Worm (Caenorhabditis elegans) whole organism, L2 larva: ENCODE measurements around the gene F22E5.1.
"Not testable (repeated sequence)": the region's sequence is repeated elsewhere in the genome, so short reads cannot be mapped to it uniquely, and the experiment has no call there.

Experiments used
- C34F6.9 ChIP-seq: fragments of 150-350 bp; optimal IDR thresholded peaks from 2 replicates; lab custom pipeline; 2014; ENCODE audit warnings: missing biosample characterization, missing genetic modification characterization
- F13H6.1 ChIP-seq: sonication (generic microtip); optimal IDR thresholded peaks from 2 replicates; lab custom pipeline; 2016; ENCODE audit warnings: missing genetic modification characterization, missing compliant biosample characterization
- R02D3.7 ChIP-seq: fragments of 150-350 bp; optimal IDR thresholded peaks from 2 replicates; lab custom pipeline; 2014; ENCODE audit warnings: missing biosample characterization, missing genetic modification characterization
- ZK546.5 ChIP-seq: sonication (generic microtip); optimal IDR thresholded peaks from 2 replicates; lab custom pipeline; 2017; ENCODE audit warnings: missing biosample characterization, missing genetic modification characterization
- alr-1 ChIP-seq: fragments of 150-350 bp; optimal IDR thresholded peaks from 2 replicates; lab custom pipeline; 2014; ENCODE audit warnings: missing biosample characterization, missing genetic modification characterization
- aly-2 ChIP-seq: fragments of 150-350 bp; optimal IDR thresholded peaks from 2 replicates; lab custom pipeline; 2014; ENCODE audit warnings: missing biosample characterization, missing genetic modification characterization
- ama-1 ChIP-seq: fragments of 150-350 bp; optimal IDR thresholded peaks from 2 replicates; lab custom pipeline; 2018; ENCODE audit warnings: inconsistent platforms
- ceh-16 ChIP-seq: fragments of 150-350 bp; optimal IDR thresholded peaks from 2 replicates; lab custom pipeline; 2014; ENCODE audit warnings: missing biosample characterization, missing genetic modification characterization
- ceh-82 ChIP-seq: fragments of 150-350 bp; optimal IDR thresholded peaks from 2 replicates; lab custom pipeline; 2014; ENCODE audit warnings: missing biosample characterization, missing genetic modification characterization
- crh-2 ChIP-seq: sonication (generic microtip); optimal IDR thresholded peaks from 2 replicates; lab custom pipeline; 2017; ENCODE audit warnings: missing biosample characterization, missing genetic modification characterization
- egl-27 ChIP-seq: sonication (generic microtip); optimal IDR thresholded peaks from 3 replicates; lab custom pipeline; 2017; ENCODE audit warnings: missing biosample characterization, missing genetic modification reagents, missing genetic modification characterization
- elt-3 ChIP-seq: sonication (generic microtip); optimal IDR thresholded peaks from 2 replicates; lab custom pipeline; 2017; ENCODE audit warnings: missing biosample characterization, missing genetic modification characterization
- fos-1 ChIP-seq: fragments of 150-350 bp; optimal IDR thresholded peaks from 2 replicates; lab custom pipeline; 2014; ENCODE audit warnings: missing biosample characterization, missing genetic modification characterization
- gmeb-1 ChIP-seq: fragments of 150-350 bp; optimal IDR thresholded peaks from 2 replicates; lab custom pipeline; 2014; ENCODE audit warnings: missing biosample characterization, missing genetic modification characterization
- lin-11 ChIP-seq: fragments of 150-350 bp; sonication (generic microtip); optimal IDR thresholded peaks from 2 replicates; lab custom pipeline; 2014; ENCODE audit warnings: missing biosample characterization, missing genetic modification characterization, inconsistent platforms, mixed read lengths
- lin-13 ChIP-seq: fragments of 150-350 bp; optimal IDR thresholded peaks from 2 replicates; lab custom pipeline; 2014; ENCODE audit warnings: missing biosample characterization, missing genetic modification reagents, missing genetic modification characterization
- lin-39 ChIP-seq: fragments of 150-350 bp; optimal IDR thresholded peaks from 2 replicates; lab custom pipeline; 2014; ENCODE audit warnings: missing biosample characterization, missing genetic modification reagents, missing genetic modification characterization
- mab-5 ChIP-seq: fragments of 150-350 bp; optimal IDR thresholded peaks from 2 replicates; lab custom pipeline; 2014; ENCODE audit warnings: missing biosample characterization, missing genetic modification characterization
- mdl-1 ChIP-seq, 2 experiments: fragments of 150-350 bp in 1 of 2; sonication (generic microtip) in 1 of 2; optimal IDR thresholded peaks; 2 replicates each; lab custom pipeline; 2017; ENCODE audit warnings: missing biosample characterization in 2 of 2, missing genetic modification characterization in 2 of 2
- nhr-10 ChIP-seq: sonication (generic microtip); optimal IDR thresholded peaks from 2 replicates; lab custom pipeline; 2017; ENCODE audit warnings: missing biosample characterization, missing genetic modification characterization
- nhr-11 ChIP-seq: fragments of 150-350 bp; optimal IDR thresholded peaks from 2 replicates; lab custom pipeline; 2014; ENCODE audit warnings: missing biosample characterization, missing genetic modification characterization
- nhr-21 ChIP-seq: fragments of 150-350 bp; optimal IDR thresholded peaks from 2 replicates; lab custom pipeline; 2014; ENCODE audit warnings: missing biosample characterization, missing genetic modification characterization
- nhr-23 ChIP-seq: fragments of 150-350 bp; optimal IDR thresholded peaks from 2 replicates; lab custom pipeline; 2014; ENCODE audit warnings: missing biosample characterization, missing genetic modification reagents, missing genetic modification characterization
- nhr-25 ChIP-seq: fragments of 150-350 bp; sonication (generic microtip); optimal IDR thresholded peaks from 3 replicates; lab custom pipeline; 2014; ENCODE audit warnings: missing biosample characterization, missing genetic modification characterization
- nhr-6 ChIP-seq: fragments of 150-350 bp; optimal IDR thresholded peaks from 2 replicates; lab custom pipeline; 2014; ENCODE audit warnings: missing biosample characterization, missing genetic modification characterization
- nhr-77 ChIP-seq: fragments of 150-350 bp; optimal IDR thresholded peaks from 2 replicates; lab custom pipeline; 2014; ENCODE audit warnings: missing biosample characterization, missing genetic modification characterization
- peb-1 ChIP-seq: fragments of 150-350 bp; optimal IDR thresholded peaks from 2 replicates; lab custom pipeline; 2014; ENCODE audit warnings: missing biosample characterization, missing genetic modification characterization
- skn-1 ChIP-seq: sonication (generic microtip); optimal IDR thresholded peaks from 2 replicates; lab custom pipeline; 2017; ENCODE audit warnings: missing biosample characterization, missing genetic modification characterization
- sma-9 ChIP-seq, 2 experiments: fragments of 150-350 bp in 1 of 2; sonication (generic microtip) in 1 of 2; optimal IDR thresholded peaks; 2 replicates each; lab custom pipeline; 2014 to 2016; ENCODE audit warnings: missing genetic modification characterization in 2 of 2, mild to moderate bottlenecking in 1 of 2, missing biosample characterization in 1 of 2, missing compliant biosample characterization in 1 of 2, missing genetic modification reagents in 1 of 2, moderate library complexity in 1 of 2
- unc-55 ChIP-seq: fragments of 150-350 bp; sonication (generic microtip); optimal IDR thresholded peaks from 3 replicates; lab custom pipeline; 2014; ENCODE audit warnings: missing biosample characterization, missing genetic modification reagents, missing genetic modification characterization
- unc-62 ChIP-seq: fragments of 150-350 bp; optimal IDR thresholded peaks from 2 replicates; lab custom pipeline; 2014; ENCODE audit warnings: missing biosample characterization, missing genetic modification reagents, missing genetic modification characterization
- zag-1 ChIP-seq: fragments of 150-350 bp; optimal IDR thresholded peaks from 2 replicates; lab custom pipeline; 2014; ENCODE audit warnings: missing biosample characterization, missing genetic modification characterization
- ztf-1 ChIP-seq: fragments of 200-800 bp; sonication (Bioruptor generic); conservative IDR thresholded peaks from 2 replicates; pipeline ENCODE4 v1.3.6; 2022; ENCODE audit warnings: missing genetic modification characterization, missing compliant biosample characterization
- ztf-4 ChIP-seq: fragments of 150-350 bp; optimal IDR thresholded peaks from 2 replicates; lab custom pipeline; 2014; ENCODE audit warnings: missing biosample characterization, missing genetic modification characterization

Gene F22E5.1

ce11 chrII:2656606-2657005 is 17.0 kb upstream of the F22E5.1 start, which contains the start of gene sri-47:
Gene sri-47, plus strand, starts transcription at chrII:2656906.
- TF ChIP-seq gmeb-1 (tag; lab: Kevin White, UChicago), result no peak
- no peak for TF ChIP-seq R02D3.7 (tag; lab: Kevin White, UChicago)
- TF ChIP-seq alr-1, result no peak
- no peak for TF ChIP-seq ceh-16 (tag; lab: Kevin White, UChicago)
- no peak for TF ChIP-seq fos-1 (tag; lab: Kevin White, UChicago)
- no peak for TF ChIP-seq lin-11 (tag; lab: Kevin White, UChicago)
- TF ChIP-seq nhr-21 (tag; lab: Kevin White, UChicago), result no peak
- TF ChIP-seq aly-2 (tag; lab: Kevin White, UChicago), result no peak
- TF ChIP-seq ama-1 (lab: Kevin White, UChicago), result no peak
- TF ChIP-seq nhr-11 (tag; lab: Kevin White, UChicago), result no peak
- no peak for TF ChIP-seq peb-1
- no peak for TF ChIP-seq unc-55 (GFP tag; lab: Kevin White, UChicago)

DNA sequence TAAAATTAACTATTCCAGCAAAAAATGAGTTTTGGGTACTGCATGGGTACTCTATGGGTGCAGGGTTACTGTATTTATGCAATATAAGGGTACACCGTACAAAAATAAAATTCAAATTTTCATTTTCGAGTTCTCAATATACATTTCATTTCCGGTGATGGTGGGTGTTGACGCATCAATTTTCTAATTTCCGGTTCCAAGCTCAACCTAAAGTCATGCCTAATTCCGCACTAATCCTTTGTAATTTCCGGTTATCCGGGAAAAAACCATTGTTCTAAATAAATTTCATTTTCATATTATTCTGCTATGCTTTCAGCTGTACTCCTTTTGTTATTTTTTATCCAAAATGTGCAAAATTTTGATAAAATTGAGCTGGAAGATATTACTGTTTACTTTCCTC is 14.2 kb upstream of the F22E5.1 start, which contains the start of gene gcy-21:
Gene gcy-21 (plus strand): TSS at position 301 of the 400 bp plus-strand sequence.
- TF ChIP-seq nhr-10 (tag; lab: Kevin White, UChicago), result no peak
- TF ChIP-seq C34F6.9, result no peak
- no peak for TF ChIP-seq crh-2 (tag; lab: Kevin White, UChicago)
- no peak for TF ChIP-seq gmeb-1 (tag; lab: Kevin White, UChicago)
- no peak for TF ChIP-seq mdl-1 (tag; optimal IDR thresholded peaks at IDR 0.05; lab: Kevin White, UChicago)
- no peak for TF ChIP-seq unc-55 (GFP tag; lab: Kevin White, UChicago)
- TF ChIP-seq F13H6.1, result no peak
- TF ChIP-seq nhr-77 (tag; lab: Kevin White, UChicago), result no peak
- no peak for TF ChIP-seq elt-3 (tag; lab: Kevin White, UChicago)
- no peak for TF ChIP-seq aly-2 (tag; lab: Kevin White, UChicago)
- no peak for TF ChIP-seq lin-13 (GFP tag; lab: Kevin White, UChicago)
- TF ChIP-seq ztf-1, result no peak
- TF ChIP-seq nhr-25 (tag; lab: Kevin White, UChicago), result no peak
- no peak for TF ChIP-seq ceh-82
- TF ChIP-seq, all 48 proteins: peak for 0

ce11 chrII:2665081-2665480 is 8.5 kb upstream of the F22E5.1 start, which contains the start of gene F22E5.2:
Gene F22E5.2, plus strand, starts transcription at chrII:2665381.
- not testable (repeated sequence) for TF ChIP-seq nhr-6; lin-39 (tag; lab: Kevin White, UChicago); mdl-1 (tag; optimal IDR thresholded peaks at IDR 0.05; lab: Kevin White, UChicago)

ce11 chrII:2665606-2666005 is 8.0 kb upstream of the F22E5.1 start, which contains the start of gene F22E5.22:
Gene F22E5.22, plus strand, starts transcription at chrII:2665906.
- no peak for TF ChIP-seq lin-13 (GFP tag; lab: Kevin White, UChicago)
- no peak for TF ChIP-seq skn-1 (tag; lab: Kevin White, UChicago)
- TF ChIP-seq alr-1, result no peak
- TF ChIP-seq nhr-25 (tag; lab: Kevin White, UChicago), result no peak
- TF ChIP-seq sma-9 (GFP tag; optimal IDR thresholded peaks at IDR 0.05; lab: Kevin White, UChicago), result no peak
- no peak for TF ChIP-seq sma-9 (tag; optimal IDR thresholded peaks at IDR 0.05; lab: Kevin White, UChicago)
- TF ChIP-seq mab-5 (tag; lab: Kevin White, UChicago), result no peak

ce11 chrII:2672320-2672719 is 1.3 kb upstream of the F22E5.1 start, which contains the start of gene sri-57:
Gene sri-57, minus strand, starts transcription at chrII:2672420.
- not testable (repeated sequence) for TF ChIP-seq mdl-1 (tag; optimal IDR thresholded peaks at IDR 0.05; lab: Kevin White, UChicago); unc-62 (GFP tag; lab: Kevin White, UChicago); egl-27 (tag; lab: Kevin White, UChicago)
- TF ChIP-seq, all 48 proteins: peak for 0; not testable (repeated sequence) for 48

DNA sequence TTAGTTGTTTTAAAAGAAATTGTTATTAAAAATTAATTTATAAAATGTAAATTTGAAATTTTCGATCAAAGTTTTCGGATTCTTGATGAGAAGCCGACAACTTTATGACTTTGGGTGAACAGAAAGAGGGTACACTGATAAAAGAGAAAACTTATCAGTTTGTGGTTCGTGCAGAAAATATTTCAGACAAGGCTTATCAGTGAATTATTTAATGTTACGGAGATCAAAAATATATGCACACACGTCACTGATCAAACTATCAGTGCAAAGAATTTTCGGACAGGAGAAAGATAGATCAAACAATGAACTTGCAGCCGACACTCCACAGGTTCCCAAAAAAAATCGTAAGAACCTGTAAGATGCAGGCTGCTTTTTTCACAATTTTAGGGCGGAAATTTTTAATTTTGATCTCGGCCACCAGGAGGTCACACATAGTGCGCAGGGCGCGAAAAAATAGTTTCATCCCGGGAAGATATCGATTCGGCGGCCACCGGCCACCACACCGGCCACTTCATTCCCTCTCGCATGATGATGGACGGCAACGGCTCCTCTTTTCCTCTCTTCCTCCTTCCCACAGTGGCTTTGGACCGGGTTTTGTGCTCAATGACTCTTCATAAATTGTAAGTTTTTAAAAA is 4.1 kb downstream of the F22E5.1 start, which contains the start of gene F22E5.17:
Gene F22E5.17 (plus strand): TSS at position 508 of the 635 bp plus-strand sequence.
- peak; percentile 88 for TF ChIP-seq fos-1 (tag; lab: Kevin White, UChicago)
- no peak for TF ChIP-seq alr-1
- TF ChIP-seq nhr-23 (tag; lab: Kevin White, UChicago), result no peak
- peak; percentile 1 for TF ChIP-seq F13H6.1
- no peak for TF ChIP-seq unc-55 (GFP tag; lab: Kevin White, UChicago)
- TF ChIP-seq zag-1 (tag; lab: Kevin White, UChicago), result no peak
- no peak for TF ChIP-seq nhr-77 (tag; lab: Kevin White, UChicago)
- TF ChIP-seq mab-5 (tag; lab: Kevin White, UChicago), result no peak
- TF ChIP-seq ZK546.5 (tag; lab: Kevin White, UChicago), result no peak
- TF ChIP-seq ztf-4 (tag; lab: Kevin White, UChicago), result no peak
- no peak for TF ChIP-seq ztf-1
- TF ChIP-seq nhr-21 (tag; lab: Kevin White, UChicago), result no peak
- peak; percentile 19 for TF ChIP-seq gmeb-1 (tag; lab: Kevin White, UChicago)
- peak; percentile 77 for TF ChIP-seq sma-9 (GFP tag; optimal IDR thresholded peaks at IDR 0.05; lab: Kevin White, UChicago)
- TF ChIP-seq sma-9 (tag; optimal IDR thresholded peaks at IDR 0.05; lab: Kevin White, UChicago), result no peak
- no peak for TF ChIP-seq crh-2 (tag; lab: Kevin White, UChicago)
- no peak for TF ChIP-seq mdl-1 (tag; optimal IDR thresholded peaks at IDR 0.05; lab: Kevin White, UChicago)
